Worm (Caenorhabditis elegans): ENCODE results near the gene C05G5.1.

- TF ChIP-seq hif-1 (tag; optimal IDR thresholded peaks at IDR 0.05) (no peak), pha-4 (GFP tag; IDR thresholded peaks at IDR 0.05) (no peak), pha-4 (tag; optimal IDR thresholded peaks at IDR 0.05) (no peak), pqm-1 (tag; optimal IDR thresholded peaks at IDR 0.05) (peak; percentile 28), unc-39 (tag; optimal IDR thresholded peaks at IDR 0.05) (no peak), nhr-6 (tag; optimal IDR thresholded peaks at IDR 0.05) (no peak), mep-1 (tag; optimal IDR thresholded peaks at IDR 0.05) (no peak), daf-16 (GFP tag; optimal IDR thresholded peaks at IDR 0.05) (no peak), daf-16 (tag; optimal IDR thresholded peaks at IDR 0.05) (no peak)
Observed at ce11 chrX:14755847-14756246, 15.9 kb upstream of the C05G5.1 start.
